Fruit fly (Drosophila melanogaster) whole organism, embryonic: ENCODE measurements around the gene Cyp309a1.

Source experiments
- CG10565 ChIP-seq: fragments of 200-800 bp; sonication (Bioruptor generic); optimal IDR thresholded peaks from 3 replicates; lab custom pipeline; 2016; ENCODE audit warnings: missing biosample characterization, mild to moderate bottlenecking, missing genetic modification characterization
- CG11093 ChIP-seq: fragments of 200-800 bp; sonication (Bioruptor generic); IDR thresholded peaks from 3 replicates; pipeline ENCODE4 v1.3.6; 2022; ENCODE audit warnings: missing biosample characterization, missing genetic modification characterization
- CG12219 ChIP-seq: fragments of 200-800 bp; sonication (Bioruptor generic); optimal IDR thresholded peaks from 3 replicates; lab custom pipeline; 2018; ENCODE audit warnings: missing biosample characterization, mild to moderate bottlenecking, missing genetic modification characterization
- CG12769 ChIP-seq: fragments of 200-800 bp; sonication (Bioruptor generic); optimal IDR thresholded peaks from 2 replicates; lab custom pipeline; 2019; ENCODE audit warnings: missing biosample characterization, mild to moderate bottlenecking, missing genetic modification characterization, moderate library complexity
- CG16813 ChIP-seq: fragments of 200-800 bp; sonication (Bioruptor generic); IDR thresholded peaks from 3 replicates; pipeline ENCODE4 v1.3.6; 2022; ENCODE audit warnings: missing biosample characterization, missing genetic modification characterization; ENCODE audit not compliant: partially characterized antibody
- CG17361 ChIP-seq: fragments of 200-800 bp; sonication (Bioruptor generic); IDR thresholded peaks from 3 replicates; pipeline ENCODE4 v1.3.6; 2022; ENCODE audit warnings: missing biosample characterization, missing genetic modification characterization
- CG18262 ChIP-seq: fragments of 200-800 bp; optimal IDR thresholded peaks from 3 replicates; lab custom pipeline; 2019; ENCODE audit warnings: missing biosample characterization, mild to moderate bottlenecking, missing genetic modification characterization, moderate library complexity
- CG18619 ChIP-seq: fragments of 200-800 bp; sonication (Bioruptor generic); optimal IDR thresholded peaks from 3 replicates; lab custom pipeline; 2017; ENCODE audit warnings: missing biosample characterization, mild to moderate bottlenecking, missing genetic modification characterization
- CG2199 ChIP-seq: fragments of 200-800 bp; sonication (Bioruptor generic); IDR thresholded peaks from 3 replicates; pipeline ENCODE4 v1.3.6; 2022; ENCODE audit warnings: missing biosample characterization, missing genetic modification characterization
- CG2712 ChIP-seq: fragments of 200-800 bp; optimal IDR thresholded peaks from 3 replicates; lab custom pipeline; 2019; ENCODE audit warnings: missing biosample characterization, mild to moderate bottlenecking, missing genetic modification characterization, moderate library complexity
- CG30403 ChIP-seq: fragments of 200-800 bp; sonication (Bioruptor generic); optimal IDR thresholded peaks from 3 replicates; lab custom pipeline; 2016; ENCODE audit warnings: missing biosample characterization, missing genetic modification characterization
- CG31224 ChIP-seq: fragments of 200-800 bp; sonication (Bioruptor generic); IDR thresholded peaks from 2 replicates; pipeline ENCODE4 v1.3.6; 2022; ENCODE audit warnings: missing biosample characterization, missing genetic modification characterization
- CG31365 ChIP-seq: fragments of 200-800 bp; sonication (Bioruptor generic); optimal IDR thresholded peaks from 2 replicates; lab custom pipeline; 2018; ENCODE audit warnings: missing biosample characterization, mild to moderate bottlenecking, missing genetic modification characterization
- CG43689 ChIP-seq: fragments of 200-800 bp; sonication (Bioruptor generic); IDR thresholded peaks from 2 replicates; pipeline ENCODE4 v1.3.6; 2022; ENCODE audit warnings: missing biosample characterization, missing genetic modification characterization
- CG4404 ChIP-seq: fragments of 200-800 bp; sonication (Bioruptor generic); IDR thresholded peaks from 2 replicates; pipeline ENCODE4 v1.3.6; 2022; ENCODE audit warnings: missing biosample characterization, missing genetic modification characterization
- CG6791 ChIP-seq: fragments of 200-800 bp; sonication (Bioruptor generic); IDR thresholded peaks from 3 replicates; pipeline ENCODE4 v1.3.6; 2022; ENCODE audit warnings: missing biosample characterization, missing genetic modification characterization; ENCODE audit not compliant: partially characterized antibody
- CG7839 ChIP-seq: fragments of 200-800 bp; sonication (Bioruptor generic); optimal IDR thresholded peaks from 3 replicates; lab custom pipeline; 2018; ENCODE audit warnings: missing biosample characterization, mild to moderate bottlenecking, missing genetic modification characterization, moderate library complexity
- CG9437 ChIP-seq: fragments of 200-800 bp; sonication (Bioruptor generic); optimal IDR thresholded peaks from 2 replicates; lab custom pipeline; 2018; ENCODE audit warnings: missing biosample characterization, mild to moderate bottlenecking, missing genetic modification characterization
- D19B ChIP-seq: fragments of 200-800 bp; sonication (Bioruptor generic); optimal IDR thresholded peaks from 2 replicates; lab custom pipeline; 2017; ENCODE audit warnings: missing biosample characterization, mild to moderate bottlenecking, missing genetic modification characterization
- HHEX ChIP-seq: fragments of 200-800 bp; sonication (Bioruptor generic); optimal IDR thresholded peaks from 3 replicates; lab custom pipeline; 2017; ENCODE audit warnings: missing biosample characterization, mild to moderate bottlenecking, missing genetic modification characterization, missing genetic modification reagents
- HLH54F ChIP-seq: fragments of 200-800 bp; sonication (Bioruptor generic); optimal IDR thresholded peaks from 3 replicates; lab custom pipeline; 2016; ENCODE audit warnings: missing biosample characterization, missing genetic modification characterization
- Hr51 ChIP-seq, 2 experiments: fragments of 200-800 bp; sonication (Bioruptor generic); optimal IDR thresholded peaks; 2 replicates in 1 of 2; 3 replicates in 1 of 2; lab custom pipeline; 2016 to 2018; ENCODE audit warnings: missing biosample characterization in 2 of 2, missing genetic modification characterization in 2 of 2, mild to moderate bottlenecking in 1 of 2, moderate library complexity in 1 of 2
- Opbp ChIP-seq: fragments of 200-800 bp; sonication (Bioruptor generic); IDR thresholded peaks from 3 replicates; pipeline ENCODE4 v1.3.6; 2022; ENCODE audit warnings: missing biosample characterization, missing genetic modification characterization; ENCODE audit not compliant: partially characterized antibody
- aop ChIP-seq: fragments of 200-800 bp; sonication (Bioruptor generic); IDR thresholded peaks from 2 replicates; pipeline ENCODE4 v1.3.6; 2022; ENCODE audit warnings: missing biosample characterization, missing genetic modification characterization
- bbx ChIP-seq: fragments of 200-800 bp; sonication (Bioruptor generic); IDR thresholded peaks from 2 replicates; pipeline ENCODE4 v1.3.6; 2022; ENCODE audit warnings: missing biosample characterization, missing genetic modification characterization; ENCODE audit not compliant: partially characterized antibody
- bsh ChIP-seq, 2 experiments: fragments of 200-800 bp; sonication (Bioruptor generic); optimal IDR thresholded peaks; 2 replicates each; lab custom pipeline; 2017 to 2018; ENCODE audit warnings: mild to moderate bottlenecking in 2 of 2, missing biosample characterization in 2 of 2, missing genetic modification characterization in 2 of 2, moderate library complexity in 1 of 2
- crol ChIP-seq: fragments of 200-800 bp; sonication (Bioruptor generic); IDR thresholded peaks from 2 replicates; pipeline ENCODE4 v1.3.6; 2022; ENCODE audit warnings: missing biosample characterization, missing genetic modification characterization
- dimm ChIP-seq: fragments of 200-800 bp; sonication (Bioruptor generic); IDR thresholded peaks from 2 replicates; pipeline ENCODE4 v1.3.6; 2022; ENCODE audit warnings: missing biosample characterization, missing genetic modification characterization
- ewg ChIP-seq: fragments of 200-800 bp; sonication (Bioruptor generic); optimal IDR thresholded peaks from 3 replicates; lab custom pipeline; 2017; ENCODE audit warnings: mild to moderate bottlenecking, missing biosample characterization, missing genetic modification reagents, missing genetic modification characterization
- fd64A ChIP-seq: fragments of 200-800 bp; sonication (Bioruptor generic); optimal IDR thresholded peaks from 3 replicates; lab custom pipeline; 2018; ENCODE audit warnings: missing biosample characterization, mild to moderate bottlenecking, missing genetic modification characterization
- grau ChIP-seq: fragments of 200-800 bp; optimal IDR thresholded peaks from 3 replicates; lab custom pipeline; 2019; ENCODE audit warnings: missing biosample characterization, mild to moderate bottlenecking, missing genetic modification characterization, moderate library complexity
- insv ChIP-seq, 2 experiments: fragments of 200-800 bp; sonication (Bioruptor generic); optimal IDR thresholded peaks; 3 replicates each; lab custom pipeline; 2016 to 2018; ENCODE audit warnings: missing biosample characterization in 2 of 2, missing genetic modification characterization in 2 of 2
- lilli ChIP-seq: fragments of 200-800 bp; sonication (Bioruptor generic); optimal IDR thresholded peaks from 3 replicates; lab custom pipeline; 2016; ENCODE audit warnings: missing biosample characterization, missing genetic modification characterization
- nerfin-2 ChIP-seq: fragments of 200-800 bp; sonication (Bioruptor generic); IDR thresholded peaks from 2 replicates; pipeline ENCODE4 v1.3.6; 2022; ENCODE audit warnings: missing biosample characterization, missing genetic modification characterization; ENCODE audit not compliant: partially characterized antibody
- nmo ChIP-seq: fragments of 200-800 bp; sonication (Bioruptor generic); optimal IDR thresholded peaks from 2 replicates; lab custom pipeline; 2018; ENCODE audit warnings: missing biosample characterization, mild to moderate bottlenecking, missing genetic modification characterization, moderate library complexity
- otp ChIP-seq: fragments of 200-800 bp; sonication (Bioruptor generic); IDR thresholded peaks from 3 replicates; pipeline ENCODE4, ENCODE4 v1.3.6; 2022; ENCODE audit warnings: missing biosample characterization, missing genetic modification characterization
- pfk ChIP-seq: fragments of 200-800 bp; sonication (Bioruptor generic); optimal IDR thresholded peaks from 2 replicates; lab custom pipeline; 2018; ENCODE audit warnings: missing biosample characterization, mild to moderate bottlenecking, missing genetic modification characterization, moderate library complexity
- prd ChIP-seq, 3 experiments: fragments of >200 bp in 2 of 3; fragments of 200-800 bp in 1 of 3; sonication (Bioruptor generic) in 1 of 3; optimal IDR thresholded peaks in 2 of 3; IDR thresholded peaks in 1 of 3; 2 replicates in 2 of 3; 3 replicates in 1 of 3; pipeline versions ENCODE4 v1.3.6 to Lab custom; 2017 to 2022; ENCODE audit warnings: missing biosample characterization in 1 of 3, missing genetic modification characterization in 1 of 3
- pzg ChIP-seq: fragments of 200-800 bp; sonication (Bioruptor generic); optimal IDR thresholded peaks from 3 replicates; lab custom pipeline; 2018; ENCODE audit warnings: missing biosample characterization, mild to moderate bottlenecking, missing genetic modification characterization, moderate library complexity
- row ChIP-seq: fragments of 200-800 bp; sonication (Bioruptor generic); IDR thresholded peaks from 3 replicates; pipeline ENCODE4 v1.3.6; 2022; ENCODE audit warnings: missing biosample characterization, missing genetic modification characterization
- scrt ChIP-seq: fragments of 200-800 bp; sonication (Bioruptor generic); optimal IDR thresholded peaks from 2 replicates; lab custom pipeline; 2018; ENCODE audit warnings: missing biosample characterization, mild to moderate bottlenecking, missing genetic modification characterization, moderate library complexity
- sd ChIP-seq: fragments of 200-800 bp; sonication (Bioruptor generic); optimal IDR thresholded peaks from 3 replicates; lab custom pipeline; 2018; ENCODE audit warnings: missing biosample characterization, mild to moderate bottlenecking, missing genetic modification characterization, moderate library complexity
- slbo ChIP-seq: fragments of 200-800 bp; sonication (Bioruptor generic); IDR thresholded peaks from 2 replicates; pipeline ENCODE4 v1.3.6; 2022; ENCODE audit warnings: missing biosample characterization, missing genetic modification characterization
- sqz ChIP-seq: fragments of 200-800 bp; sonication (Bioruptor generic); optimal IDR thresholded peaks from 3 replicates; lab custom pipeline; 2018; ENCODE audit warnings: missing biosample characterization, mild to moderate bottlenecking, missing genetic modification characterization
- tin ChIP-seq: fragments of 200-800 bp; sonication (Bioruptor generic); optimal IDR thresholded peaks from 3 replicates; lab custom pipeline; 2016; ENCODE audit warnings: missing biosample characterization, missing genetic modification characterization
- unpg ChIP-seq: fragments of 200-800 bp; sonication (Bioruptor generic); optimal IDR thresholded peaks from 3 replicates; lab custom pipeline; 2018; ENCODE audit warnings: missing biosample characterization, mild to moderate bottlenecking, missing genetic modification characterization, moderate library complexity
- vnd ChIP-seq: fragments of 200-800 bp; sonication (Bioruptor generic); IDR thresholded peaks from 3 replicates; pipeline ENCODE4 v1.3.6; 2022; ENCODE audit warnings: missing biosample characterization, missing genetic modification characterization; ENCODE audit not compliant: partially characterized antibody

The Cyp309a1 gene

DNA sequence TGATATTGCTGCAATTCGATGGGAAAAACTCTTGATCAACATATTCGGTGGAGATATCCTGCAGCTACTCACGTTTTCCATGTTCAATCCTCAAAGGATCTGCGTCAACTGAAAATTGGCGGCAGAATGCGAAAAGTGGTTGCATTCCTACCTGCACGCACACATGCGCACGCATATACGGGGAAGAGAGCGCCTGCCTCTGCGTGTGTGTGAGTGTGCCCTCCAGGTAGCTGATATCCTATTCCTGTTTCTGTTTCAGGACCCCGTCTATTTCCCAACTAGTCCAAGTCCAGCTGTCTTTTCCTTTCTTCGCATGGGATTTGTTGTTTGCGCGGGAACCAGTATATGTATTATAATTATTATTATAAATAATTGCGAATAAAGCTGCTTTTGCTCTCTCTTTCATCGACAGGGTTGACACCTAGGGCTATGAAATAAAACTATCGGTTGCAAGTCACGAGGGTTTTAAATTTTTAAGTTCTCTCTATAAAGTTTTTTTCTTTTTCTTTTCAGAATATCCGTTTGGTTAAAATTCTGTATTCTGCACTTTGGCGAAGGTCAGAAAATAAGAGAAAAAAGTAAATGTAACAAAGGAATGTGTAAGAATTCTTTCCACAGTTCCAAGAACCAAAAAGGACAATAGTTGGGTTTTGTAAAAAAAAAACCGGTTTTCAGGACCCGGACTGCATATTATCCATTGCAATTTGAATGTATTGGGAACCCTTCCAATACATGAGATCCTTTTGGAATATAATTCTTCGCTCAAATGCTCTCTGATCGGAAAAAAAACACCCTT is 12.1 kb upstream of the Cyp309a1 start, which contains the start of gene insv:
Gene insv, minus strand, starts transcription at position 433 of the 796 bp plus-strand sequence.
- TF ChIP-seq D19B (GFP tag; lab: Kevin White, UChicago), result no peak
- peak; percentile 68 for TF ChIP-seq row (GFP tag; lab: Robert Waterston, UW)
- no peak for TF ChIP-seq CG43689 (GFP tag; lab: Robert Waterston, UW)
- no peak for TF ChIP-seq CG2199 (GFP tag; lab: Robert Waterston, UW)
- TF ChIP-seq grau (tag; lab: Kevin White, UChicago), result no peak
- peak; percentile 67 for TF ChIP-seq ewg
- TF ChIP-seq bbx (GFP tag; lab: Robert Waterston, UW), result peak; percentile 39; the same call in 1 of the 2 replicates
- TF ChIP-seq CG12219 (GFP tag; lab: Kevin White, UChicago), result no peak
- no peak for TF ChIP-seq CG31365 (tag; lab: Kevin White, UChicago)
- TF ChIP-seq CG11093 (GFP tag; lab: Robert Waterston, UW), result no peak
- TF ChIP-seq CG9437 (GFP tag; lab: Kevin White, UChicago), result no peak
- TF ChIP-seq Opbp, result no peak
- TF ChIP-seq HLH54F (GFP tag; lab: Kevin White, UChicago), result peak; percentile 3
- no peak for TF ChIP-seq CG4404 (GFP tag; lab: Robert Waterston, UW)
- TF ChIP-seq otp (GFP tag; lab: Robert Waterston, UW), result no peak
- peak; percentile 17 for TF ChIP-seq sqz (GFP tag; lab: Kevin White, UChicago)
- TF ChIP-seq bsh (GFP tag; optimal IDR thresholded peaks at IDR 0.05; lab: Kevin White, UChicago), result no peak
- no peak for TF ChIP-seq nmo (GFP tag; lab: Kevin White, UChicago)
- TF ChIP-seq nerfin-2 (GFP tag; lab: Robert Waterston, UW), result 0 out of 2 replicates have a peak, but pooled peaks have one; percentile 37
- peak; percentile 25 to 99 for TF ChIP-seq insv (GFP tag; optimal IDR thresholded peaks at IDR 0.05; lab: Kevin White, UChicago)
- TF ChIP-seq HHEX (GFP tag; lab: Kevin White, UChicago), result no peak
- TF ChIP-seq CG7839 (tag; lab: Kevin White, UChicago), result no peak
- TF ChIP-seq crol (GFP tag; lab: Robert Waterston, UW), result no peak
- no peak for TF ChIP-seq Hr51 (GFP tag; optimal IDR thresholded peaks at IDR 0.05; lab: Kevin White, UChicago)
- TF ChIP-seq fd64A, result no peak
- TF ChIP-seq aop (GFP tag; lab: Robert Waterston, UW), result no peak
- TF ChIP-seq CG10565 (GFP tag; lab: Kevin White, UChicago), result no peak
- TF ChIP-seq prd (optimal IDR thresholded peaks at IDR 0.05; lab: Kevin White, UChicago), result no peak
- no peak for TF ChIP-seq prd (GFP tag; IDR thresholded peaks at IDR 0.05; lab: Robert Waterston, UW)
- peak; percentile 13 for TF ChIP-seq CG18262
- no peak for TF ChIP-seq tin
- 0 out of 3 replicates have a peak, but pooled peaks have one; percentile 48 for TF ChIP-seq CG6791
- TF ChIP-seq sd, result no peak
- TF ChIP-seq CG16813 (GFP tag; lab: Robert Waterston, UW), result peak; percentile 63
- no peak for TF ChIP-seq scrt (GFP tag; lab: Kevin White, UChicago)
- TF ChIP-seq pfk (GFP tag; lab: Kevin White, UChicago), result no peak
- no peak for TF ChIP-seq CG31224 (GFP tag; lab: Robert Waterston, UW)
- TF ChIP-seq CG12769 (tag; lab: Kevin White, UChicago), result no peak
- TF ChIP-seq dimm, result no peak
- TF ChIP-seq unpg (GFP tag; lab: Kevin White, UChicago), result no peak
- TF ChIP-seq CG2712 (tag; lab: Kevin White, UChicago), result peak; percentile 30
- TF ChIP-seq pzg (GFP tag; lab: Kevin White, UChicago), result no peak
- TF ChIP-seq lilli (GFP tag; lab: Kevin White, UChicago), result no peak
- no peak for TF ChIP-seq CG18619 (GFP tag; lab: Kevin White, UChicago)
- no peak for TF ChIP-seq slbo
- TF ChIP-seq vnd, result peak; percentile 42; the same call in 1 of the 3 replicates
- peak; percentile 5 for TF ChIP-seq CG30403 (GFP tag; lab: Kevin White, UChicago)
- TF ChIP-seq CG17361, result 0 out of 3 replicates have a peak, but pooled peaks have one; percentile 14
